Worm (Caenorhabditis elegans) whole organism, late embryonic: ENCODE data around the gene F53C3.6.
A peak's percentile ranks its signal among the peaks of the same experiment; 100 is the strongest.

Experiments
- C38D4.7 ChIP-seq: fragments of 200-800 bp; sonication (Bioruptor generic); optimal IDR thresholded peaks from 2 replicates; lab custom pipeline; 2018; ENCODE audit warnings: mild to moderate bottlenecking, missing genetic modification characterization, moderate library complexity, missing compliant biosample characterization
- K02D7.2 ChIP-seq: sonication (generic microtip); optimal IDR thresholded peaks from 2 replicates; lab custom pipeline; 2017; ENCODE audit warnings: mild to moderate bottlenecking, missing genetic modification characterization, missing compliant biosample characterization
- K09A11.1 ChIP-seq: sonication (generic microtip); optimal IDR thresholded peaks from 2 replicates; lab custom pipeline; 2017; ENCODE audit warnings: antibody characterized with exemption, mild to moderate bottlenecking, missing genetic modification characterization, missing compliant biosample characterization; ENCODE audit not compliant: insufficient read depth
- T23F11.4 ChIP-seq: fragments of 200-800 bp; sonication (Bioruptor generic); optimal IDR thresholded peaks from 2 replicates; lab custom pipeline; 2018; ENCODE audit warnings: mild to moderate bottlenecking, missing genetic modification characterization, missing compliant biosample characterization
- ahr-1 ChIP-seq: sonication (generic microtip); optimal IDR thresholded peaks from 2 replicates; lab custom pipeline; 2016; ENCODE audit warnings: missing genetic modification characterization, missing compliant biosample characterization
- ceh-14 ChIP-seq: sonication (generic microtip); optimal IDR thresholded peaks from 2 replicates; lab custom pipeline; 2016; ENCODE audit warnings: missing genotype, missing genetic modification characterization, missing compliant biosample characterization
- ceh-19 ChIP-seq: fragments of 200-800 bp; sonication (Bioruptor generic); optimal IDR thresholded peaks from 2 replicates; lab custom pipeline; 2018; ENCODE audit warnings: mild to moderate bottlenecking, missing genetic modification characterization, missing compliant biosample characterization
- ceh-22 ChIP-seq: sonication (generic microtip); optimal IDR thresholded peaks from 2 replicates; lab custom pipeline; 2017; ENCODE audit warnings: missing biosample characterization, missing genetic modification characterization
- ceh-24 ChIP-seq: sonication (generic microtip); optimal IDR thresholded peaks from 2 replicates; lab custom pipeline; 2016; ENCODE audit warnings: mild to moderate bottlenecking, missing genetic modification characterization, missing compliant biosample characterization
- ceh-31 ChIP-seq: sonication (generic microtip); optimal IDR thresholded peaks from 2 replicates; lab custom pipeline; 2016; ENCODE audit warnings: missing genetic modification characterization, missing compliant biosample characterization
- che-1 ChIP-seq: sonication (generic microtip); optimal IDR thresholded peaks from 2 replicates; lab custom pipeline; 2016; ENCODE audit warnings: mild to moderate bottlenecking, missing genetic modification characterization, missing compliant biosample characterization
- ets-4 ChIP-seq: sonication (generic microtip); optimal IDR thresholded peaks from 2 replicates; lab custom pipeline; 2016; ENCODE audit warnings: missing genetic modification characterization, missing compliant biosample characterization
- eyg-1 ChIP-seq: sonication (generic microtip); optimal IDR thresholded peaks from 2 replicates; lab custom pipeline; 2016; ENCODE audit warnings: missing genotype, missing genetic modification characterization, missing compliant biosample characterization
- gmeb-2 ChIP-seq: sonication (generic microtip); optimal IDR thresholded peaks from 2 replicates; lab custom pipeline; 2016; ENCODE audit warnings: missing genetic modification characterization, inconsistent platforms, missing compliant biosample characterization
- hlh-8 ChIP-seq: sonication (generic microtip); optimal IDR thresholded peaks from 2 replicates; lab custom pipeline; 2016; ENCODE audit warnings: missing genotype, missing genetic modification characterization, missing compliant biosample characterization
- lin-11 ChIP-seq: fragments of 200-800 bp; sonication (Bioruptor generic); optimal IDR thresholded peaks from 2 replicates; lab custom pipeline; 2018; ENCODE audit warnings: mild to moderate bottlenecking, missing genetic modification characterization, missing compliant biosample characterization
- nfya-1 ChIP-seq: sonication (generic microtip); optimal IDR thresholded peaks from 2 replicates; lab custom pipeline; 2017; ENCODE audit warnings: missing genetic modification characterization, mild to moderate bottlenecking, missing compliant biosample characterization, antibody characterized with exemption, moderate library complexity
- nhr-11 ChIP-seq: fragments of 150-350 bp; optimal IDR thresholded peaks from 2 replicates; lab custom pipeline; 2014; ENCODE audit warnings: missing biosample characterization, missing genetic modification characterization
- npax-4 ChIP-seq: sonication (generic microtip); optimal IDR thresholded peaks from 2 replicates; lab custom pipeline; 2016; ENCODE audit warnings: missing genetic modification characterization, missing compliant biosample characterization
- pat-9 ChIP-seq: fragments of 200-800 bp; sonication (Bioruptor generic); optimal IDR thresholded peaks from 2 replicates; lab custom pipeline; 2018; ENCODE audit warnings: mild to moderate bottlenecking, missing genetic modification characterization, moderate library complexity, missing compliant biosample characterization
- pax-1 ChIP-seq: fragments of 150-350 bp; optimal IDR thresholded peaks from 2 replicates; lab custom pipeline; 2014; ENCODE audit warnings: missing biosample characterization, missing genetic modification characterization
- pha-4 ChIP-seq: fragments of 150-350 bp; optimal IDR thresholded peaks from 2 replicates; lab custom pipeline; 2018; ENCODE audit warnings: missing biosample characterization, missing genetic modification reagents, missing genetic modification characterization
- ref-2 ChIP-seq: sonication (generic microtip); optimal IDR thresholded peaks from 2 replicates; lab custom pipeline; 2016; ENCODE audit warnings: missing genetic modification characterization, missing compliant biosample characterization
- rnt-1 ChIP-seq: sonication (generic microtip); optimal IDR thresholded peaks from 2 replicates; lab custom pipeline; 2016; ENCODE audit warnings: missing genetic modification characterization, missing compliant biosample characterization
- sdc-2 ChIP-seq: sonication (generic microtip); optimal IDR thresholded peaks from 2 replicates; lab custom pipeline; 2016; ENCODE audit warnings: missing genotype, missing genetic modification characterization, missing compliant biosample characterization
- sox-4 ChIP-seq: sonication (generic microtip); optimal IDR thresholded peaks from 2 replicates; lab custom pipeline; 2017; ENCODE audit warnings: mild to moderate bottlenecking, missing genetic modification characterization, inconsistent platforms, missing compliant biosample characterization
- tbx-2 ChIP-seq: sonication (generic microtip); optimal IDR thresholded peaks from 2 replicates; lab custom pipeline; 2016; ENCODE audit warnings: missing genetic modification characterization, missing compliant biosample characterization
- ttx-3 ChIP-seq: sonication (generic microtip); optimal IDR thresholded peaks from 2 replicates; lab custom pipeline; 2016; ENCODE audit warnings: missing genetic modification reagents, missing genetic modification characterization, missing compliant biosample characterization
- unc-3 ChIP-seq, 2 experiments: fragments of 200-800 bp in 1 of 2; sonication (Bioruptor generic) in 1 of 2; sonication (generic microtip) in 1 of 2; conservative IDR thresholded peaks in 1 of 2; optimal IDR thresholded peaks in 1 of 2; 2 replicates each; pipeline versions ENCODE4 v1.3.6 to Lab custom; 2016 to 2022; ENCODE audit warnings: missing compliant biosample characterization in 2 of 2, missing genetic modification characterization in 2 of 2, missing genetic modification reagents in 1 of 2
- unc-42 ChIP-seq: sonication (generic microtip); optimal IDR thresholded peaks from 2 replicates; lab custom pipeline; 2016; ENCODE audit warnings: missing genotype, missing genetic modification characterization, missing compliant biosample characterization
- unc-55 ChIP-seq: sonication (generic microtip); optimal IDR thresholded peaks from 2 replicates; lab custom pipeline; 2017; ENCODE audit warnings: missing biosample characterization, missing genetic modification reagents, missing genetic modification characterization

The F53C3.6 gene

ce11 chrII:3897758-3898494 lies at the start of gene F53C3.6:
Gene F53C3.6, plus strand, starts transcription at chrII:3898142.
- TF ChIP-seq pax-1 (tag; lab: Kevin White, UChicago) (no peak), unc-3 (GFP tag; conservative IDR thresholded peaks at IDR 0.05; lab: Robert Waterston, UW) (no peak), unc-3 (tag; optimal IDR thresholded peaks at IDR 0.05; lab: Kevin White, UChicago) (no peak), sox-4 (tag; lab: Kevin White, UChicago) (no peak), C38D4.7 (GFP tag; lab: Kevin White, UChicago) (no peak), unc-55 (GFP tag; lab: Kevin White, UChicago) (peak; percentile 15), tbx-2 (tag; lab: Kevin White, UChicago) (peak; percentile 40), ceh-31 (peak; percentile 55), eyg-1 (tag; lab: Kevin White, UChicago) (no peak), pat-9 (tag; lab: Kevin White, UChicago) (no peak), nfya-1 (tag; lab: Kevin White, UChicago) (peak; percentile 53), ahr-1 (no peak), ceh-22 (tag; lab: Kevin White, UChicago) (no peak), nhr-11 (tag; lab: Kevin White, UChicago) (no peak), unc-42 (tag; lab: Kevin White, UChicago) (peak; percentile 70), sdc-2 (peak; percentile 20), rnt-1 (tag; lab: Kevin White, UChicago) (no peak)

DNA sequence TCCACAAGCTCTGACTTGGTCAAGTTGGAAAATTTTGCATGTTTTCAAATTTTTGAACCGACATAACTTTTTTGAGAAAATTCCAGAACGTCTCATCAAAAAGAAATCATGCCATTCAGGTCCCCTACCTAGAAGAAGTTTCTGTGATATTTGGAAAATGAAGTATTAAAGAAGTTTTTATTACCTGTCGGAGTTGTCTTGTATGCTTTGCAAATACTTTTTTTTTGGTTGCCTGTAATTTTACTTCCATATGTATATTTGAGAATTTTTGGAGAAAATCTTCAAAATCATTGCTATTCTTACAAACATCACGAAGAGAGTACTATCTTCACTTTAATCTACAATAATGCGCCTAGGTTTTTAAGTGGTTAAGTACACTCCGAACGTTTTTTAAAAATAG lies 47.3 kb upstream of the F53C3.6 start, which contains the start of gene nhr-72:
TSS of gene nhr-72 (minus strand) at position 101 of the 400 bp plus-strand sequence.
- TF ChIP-seq ceh-14 (tag; lab: Kevin White, UChicago) (no peak), C38D4.7 (GFP tag; lab: Kevin White, UChicago) (no peak), npax-4 (tag; lab: Kevin White, UChicago) (no peak), ceh-24 (tag; lab: Kevin White, UChicago) (no peak)

DNA sequence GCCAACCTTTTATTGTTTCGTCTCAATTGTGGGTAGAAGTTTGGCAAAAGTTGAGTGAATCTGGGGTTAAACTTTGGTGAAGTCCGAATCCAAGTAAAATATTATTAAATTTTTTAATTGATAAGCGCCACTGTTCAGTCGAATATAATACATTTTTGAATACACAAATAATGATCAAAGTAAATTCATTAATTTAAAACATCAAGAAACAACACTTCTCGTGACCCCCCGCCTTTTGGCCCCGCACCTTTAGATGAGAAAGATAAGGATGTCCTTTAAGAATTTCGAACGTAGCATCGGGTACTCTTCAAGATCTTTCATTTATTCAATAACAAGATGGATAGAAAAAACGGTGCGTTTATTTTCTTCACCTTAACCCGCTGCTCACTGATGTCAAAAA lies 45.3 kb upstream of the F53C3.6 start, which contains the start of gene nhr-257:
TSS of gene nhr-257 (plus strand) at position 301 of the 400 bp plus-strand sequence.
- TF ChIP-seq ref-2 (tag; lab: Kevin White, UChicago) (no peak), ets-4 (tag; lab: Kevin White, UChicago) (no peak), pha-4 (tag; lab: Kevin White, UChicago) (no peak), che-1 (no peak), sox-4 (tag; lab: Kevin White, UChicago) (no peak), hlh-8 (tag; lab: Kevin White, UChicago) (no peak), ceh-24 (tag; lab: Kevin White, UChicago) (no peak), ceh-19 (GFP tag; lab: Kevin White, UChicago) (no peak), K09A11.1 (tag; lab: Kevin White, UChicago) (no peak), unc-42 (tag; lab: Kevin White, UChicago) (no peak), ttx-3 (tag; lab: Kevin White, UChicago) (no peak), K02D7.2 (tag; lab: Kevin White, UChicago) (no peak), T23F11.4 (no peak)

DNA sequence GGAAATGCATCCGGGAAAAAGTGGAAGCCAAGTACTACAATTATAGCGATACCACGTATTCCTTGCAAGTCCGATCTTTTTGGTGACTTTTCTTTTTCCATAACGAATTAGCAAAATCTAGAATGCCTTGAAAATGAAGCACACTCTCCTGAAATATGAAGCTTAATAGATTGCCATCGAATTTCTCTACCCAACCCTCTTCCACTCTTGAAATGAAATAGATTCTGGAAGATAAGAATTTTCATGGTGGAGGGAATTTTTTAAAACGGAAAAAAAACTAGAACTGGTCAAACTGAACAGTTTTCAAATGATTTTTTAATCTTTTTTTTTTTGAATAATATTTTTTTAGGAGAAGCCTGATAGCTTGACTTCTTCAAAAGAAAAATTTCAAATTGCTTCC lies 37.1 kb upstream of the F53C3.6 start, which contains the start of gene oac-11:
TSS of gene oac-11 (minus strand) at position 101 of the 400 bp plus-strand sequence.
- TF ChIP-seq lin-11 (tag; lab: Kevin White, UChicago) (no peak), gmeb-2 (tag; lab: Kevin White, UChicago) (no peak)

- TF ChIP-seq che-1 (no peak), K09A11.1 (tag; lab: Kevin White, UChicago) (no peak)
Measured at ce11 chrII:3862053-3862452, 35.9 kb upstream of the F53C3.6 start.
